Worm (Caenorhabditis elegans): ENCODE results near the gene msp-3.

- no peak for TF ChIP-seq cog-1 (tag; optimal IDR thresholded peaks at IDR 0.05)
- no peak for TF ChIP-seq ztf-29 (GFP tag; IDR thresholded peaks at IDR 0.05)
- TF ChIP-seq flt-1 (GFP tag; IDR thresholded peaks at IDR 0.05): no peak
- TF ChIP-seq klf-2 (GFP tag; conservative IDR thresholded peaks at IDR 0.05): no peak
- TF ChIP-seq ref-1 (GFP tag; conservative IDR thresholded peaks at IDR 0.05): no peak
- TF ChIP-seq tab-1 (GFP tag; IDR thresholded peaks at IDR 0.05): no peak
Observed at ce11 chrII:4769096-4769495, 17.0 kb downstream of the msp-3 start.

All from whole organism, midembryonic.